In genomic region chr3R:4963370-4963769, dm6 we compare ENCODE assay signal across 3 fruit fly cellular contexts.
TF ChIP-seq lines count a peak whose summit lies in the region.

No protein-coding gene starts in this region.

- TF ChIP-seq CTCF in whole organism, embryonic (GFP tag; optimal IDR thresholded peaks at IDR 0.05; lab: Kevin White, UChicago): no peak

TF ChIP-seq in whole organism, embryonic, 481 proteins besides CTCF, POLR2A, EP300 and RAD21:
- no peak for TF ChIP-seq knrl (GFP tag; IDR thresholded peaks at IDR 0.05; lab: Robert Waterston, UW; ENCODE audit: partially characterized antibody)
- TF ChIP-seq nerfin-2 (GFP tag; IDR thresholded peaks at IDR 0.05; lab: Robert Waterston, UW; ENCODE audit: partially characterized antibody): 0 out of 2 replicates have a peak, but pooled peaks have one; percentile 14

TF ChIP-seq in whole organism, prepupa, 60 proteins besides CTCF, POLR2A, EP300 and RAD21:
- TF ChIP-seq topi (GFP tag; optimal IDR thresholded peaks at IDR 0.05; lab: Kevin White, UChicago) (no peak), salr (GFP tag; optimal IDR thresholded peaks at IDR 0.05; lab: Kevin White, UChicago) (no peak), CG11902 (GFP tag; optimal IDR thresholded peaks at IDR 0.05; lab: Kevin White, UChicago) (no peak), Eip78C (GFP tag; lab: Kevin White, UChicago) (peak; percentile 14), svp (GFP tag; lab: Kevin White, UChicago) (peak; percentile 21), CG6163 (GFP tag; IDR thresholded peaks at IDR 0.05; lab: Robert Waterston, UW) (no peak), CG1621 (tag; optimal IDR thresholded peaks at IDR 0.05; lab: Kevin White, UChicago) (no peak), Hr39 (GFP tag; optimal IDR thresholded peaks at IDR 0.05; lab: Kevin White, UChicago) (no peak), Eip75B (GFP tag; optimal IDR thresholded peaks at IDR 0.05; lab: Kevin White, UChicago) (peak; percentile 73), CG9139 (GFP tag; optimal IDR thresholded peaks at IDR 0.05; lab: Kevin White, UChicago) (no peak), Blimp-1 (GFP tag; optimal IDR thresholded peaks at IDR 0.05; lab: Kevin White, UChicago) (peak; percentile 67)
TF ChIP-seq in whole organism, prepupa: peak in this region for 4.

TF ChIP-seq in whole organism, pupa, 21 proteins besides CTCF, POLR2A, EP300 and RAD21:
- TF ChIP-seq Snoo (tag; optimal IDR thresholded peaks at IDR 0.05; lab: Kevin White, UChicago) (peak; percentile 30), D1 (tag; optimal IDR thresholded peaks at IDR 0.05; lab: Kevin White, UChicago) (no peak), CG14655 (GFP tag; optimal IDR thresholded peaks at IDR 0.05; lab: Kevin White, UChicago) (no peak), CG15710 (tag; optimal IDR thresholded peaks at IDR 0.05; lab: Kevin White, UChicago) (no peak), EcR (GFP tag; optimal IDR thresholded peaks at IDR 0.05; lab: Kevin White, UChicago) (peak; percentile 91)
TF ChIP-seq in whole organism, pupa: peak in this region for 2.

Comparison
In these comparisons a context has a peak if more than half of its experiments do, and no peak if none do; other contexts are left out.
1. Of the 7 proteins assayed by ChIP-seq in both whole organism, embryonic and whole organism, prepupa: peak only in whole organism, embryonic: none; only in whole organism, prepupa: Blimp-1; in both: none; in neither: 6.